Fruit fly (Drosophila melanogaster) whole organism, wandering third instar larva: ENCODE data around the gene Wdr33.
A peak's percentile ranks its signal among the peaks of the same experiment; 100 is the strongest.

Experiments
- Abd-B ChIP-seq: fragments of >200 bp; optimal IDR thresholded peaks from 2 replicates; lab custom pipeline; 2017; ENCODE audit warnings: missing biosample characterization, missing genetic modification characterization
- Dfd ChIP-seq: fragments of >200 bp; optimal IDR thresholded peaks from 2 replicates; lab custom pipeline; 2017; ENCODE audit warnings: missing biosample characterization, missing genetic modification characterization
- Myc ChIP-seq: fragments of >200 bp; optimal IDR thresholded peaks from 2 replicates; lab custom pipeline; 2017
- dsf ChIP-seq: sonication (Bioruptor generic); optimal IDR thresholded peaks from 2 replicates; lab custom pipeline; 2016; ENCODE audit warnings: missing biosample characterization, missing genetic modification characterization, borderline replicate concordance
- fru ChIP-seq: fragments of 200-800 bp; sonication (Bioruptor generic); optimal IDR thresholded peaks from 3 replicates; lab custom pipeline; 2016; ENCODE audit warnings: missing biosample characterization, mild to moderate bottlenecking, missing genetic modification characterization
- h ChIP-seq: fragments of 200-800 bp; sonication (Bioruptor generic); optimal IDR thresholded peaks from 3 replicates; lab custom pipeline; 2016; ENCODE audit warnings: missing biosample characterization, mild to moderate bottlenecking, missing genetic modification characterization
- pan ChIP-seq: fragments of >200 bp; optimal IDR thresholded peaks from 2 replicates; lab custom pipeline; 2017

- TF ChIP-seq Dfd (GFP tag; lab: Kevin White, UChicago) (no peak), h (GFP tag; lab: Kevin White, UChicago) (peak; percentile 48), Abd-B (GFP tag; lab: Kevin White, UChicago) (no peak), Myc (lab: Kevin White, UChicago) (peak; percentile 0), pan (lab: Kevin White, UChicago) (no peak), dsf (GFP tag; lab: Kevin White, UChicago) (peak; percentile 48), fru (GFP tag; lab: Kevin White, UChicago) (peak; percentile 36)
These were observed 11.6 kb upstream of the Wdr33 start, which contains the start of the genes MTA1-like and Sec23 for dm6 chr3R:5648569-5649476.
